Fruit fly (Drosophila melanogaster): ENCODE measurements around the gene CG1394.

CG1394 gene

DNA sequence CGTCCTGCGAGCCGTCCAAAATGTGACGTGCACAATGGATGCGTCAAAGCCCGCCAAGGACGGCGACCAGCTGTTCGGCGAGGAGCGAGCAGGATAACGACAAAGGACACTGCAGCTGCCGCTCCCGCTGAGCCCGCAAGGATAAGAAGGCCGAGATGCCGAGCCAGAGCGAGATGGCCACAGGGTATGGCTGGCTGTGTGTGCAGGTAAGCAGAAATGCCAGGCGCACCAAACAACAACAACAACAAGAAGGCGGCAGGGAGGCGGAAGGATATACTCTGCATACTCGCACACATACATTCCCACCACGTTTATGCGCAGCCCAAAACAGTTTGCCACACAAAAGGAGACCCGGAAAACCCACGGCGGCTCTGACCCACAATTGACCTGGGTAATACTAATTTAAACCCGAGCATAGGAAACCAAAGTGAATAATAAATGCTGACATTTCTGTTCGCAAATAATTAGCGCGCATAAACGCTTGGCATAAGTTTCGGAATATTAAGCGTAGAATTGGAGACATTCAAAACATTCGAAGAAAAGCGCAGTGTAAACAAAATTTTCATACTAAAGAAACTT is 23.8 kb downstream of the CG1394 start (continued):
- TF ChIP-seq CG1602 (GFP tag; optimal IDR thresholded peaks at IDR 0.05) (no peak), gt (GFP tag; IDR thresholded peaks at IDR 0.05) (no peak), CG3838 (GFP tag; optimal IDR thresholded peaks at IDR 0.05) (no peak), gsb-n (tag; optimal IDR thresholded peaks at IDR 0.05) (no peak), CG4360 (GFP tag; IDR thresholded peaks at IDR 0.05) (peak; percentile 94), B-H2 (GFP tag; optimal IDR thresholded peaks at IDR 0.05) (no peak), CG7839 (tag; optimal IDR thresholded peaks at IDR 0.05) (peak; percentile 14), CG18599 (GFP tag; optimal IDR thresholded peaks at IDR 0.05) (peak; percentile 17), CG4404 (GFP tag; IDR thresholded peaks at IDR 0.05) (peak; percentile 35), crp (GFP tag; optimal IDR thresholded peaks at IDR 0.05) (peak in 1 of 2 experiments; percentile 3), E2f2 (GFP tag; IDR thresholded peaks at IDR 0.05) (0 out of 2 replicates have a peak, but pooled peaks have one; percentile 10), Med (GFP tag) (peak; percentile 86), Awh (GFP tag; IDR thresholded peaks at IDR 0.05) (no peak; the same call in 1 of the 2 replicates), HLH4C (GFP tag; IDR thresholded peaks at IDR 0.05; ENCODE audit: partially characterized antibody) (no peak), run (tag; optimal IDR thresholded peaks at IDR 0.05) (no peak), sisA (GFP tag; IDR thresholded peaks at IDR 0.05) (0 out of 2 replicates have a peak, but pooled peaks have one; percentile 32), CG14014 (GFP tag; IDR thresholded peaks at IDR 0.05) (peak; percentile 56; the same call in 1 of the 2 replicates), CG6765 (GFP tag; optimal IDR thresholded peaks at IDR 0.05) (no peak), CG1233 (GFP tag; optimal IDR thresholded peaks at IDR 0.05) (peak; percentile 25), NK7.1 (GFP tag; optimal IDR thresholded peaks at IDR 0.05) (peak; percentile 6), org-1 (GFP tag; optimal IDR thresholded peaks at IDR 0.05) (peak; percentile 33), bigmax (GFP tag; optimal IDR thresholded peaks at IDR 0.05) (no peak), fru (optimal IDR thresholded peaks at IDR 0.05) (no peak), lola (GFP tag; optimal IDR thresholded peaks at IDR 0.05) (no peak), CG8765 (GFP tag; IDR thresholded peaks at IDR 0.05) (peak; percentile 51), zfh2 (GFP tag; optimal IDR thresholded peaks at IDR 0.05) (no peak), seq (GFP tag; IDR thresholded peaks at IDR 0.05) (0 out of 2 replicates have a peak, but pooled peaks have one; percentile 32), CG15479 (GFP tag; optimal IDR thresholded peaks at IDR 0.05) (peak; percentile 64), bab2 (GFP tag; optimal IDR thresholded peaks at IDR 0.05) (no peak), gce (GFP tag; IDR thresholded peaks at IDR 0.05) (no peak), CG5953 (GFP tag; IDR thresholded peaks at IDR 0.05) (no peak), tll (GFP tag; optimal IDR thresholded peaks at IDR 0.05) (peak in 1 of 2 experiments; percentile 18), CG10147 (GFP tag; optimal IDR thresholded peaks at IDR 0.05) (peak; percentile 12), CG9215 (GFP tag; IDR thresholded peaks at IDR 0.05) (no peak), Doc2 (GFP tag; IDR thresholded peaks at IDR 0.05) (no peak), ac (GFP tag; optimal IDR thresholded peaks at IDR 0.05) (peak; percentile 69), lmd (GFP tag; IDR thresholded peaks at IDR 0.05) (peak; percentile 24; the same call in 1 of the 2 replicates), C15 (GFP tag; IDR thresholded peaks at IDR 0.05) (no peak), CG1024 (GFP tag; IDR thresholded peaks at IDR 0.05) (no peak), zfh1 (GFP tag; IDR thresholded peaks at IDR 0.05) (peak; percentile 79), CG10462 (GFP tag; optimal IDR thresholded peaks at IDR 0.05) (no peak), Xrp1 (GFP tag; IDR thresholded peaks at IDR 0.05) (peak; percentile 66; the same call in 1 of the 2 replicates), CG2875 (GFP tag; optimal IDR thresholded peaks at IDR 0.05) (no peak), Hr39 (optimal IDR thresholded peaks at IDR 0.05) (no peak), BEAF-32 (GFP tag; optimal IDR thresholded peaks at IDR 0.05) (no peak), CG4282 (GFP tag; optimal IDR thresholded peaks at IDR 0.05) (no peak), CG10366 (GFP tag; IDR thresholded peaks at IDR 0.05) (peak; percentile 36; the same call in 1 of the 2 replicates), ken (GFP tag; IDR thresholded peaks at IDR 0.05) (0 out of 3 replicates have a peak, but pooled peaks have one; percentile 8), dmrt11E (tag; optimal IDR thresholded peaks at IDR 0.05) (peak; percentile 34), Side (GFP tag; optimal IDR thresholded peaks at IDR 0.05) (peak; percentile 17), slbo (GFP tag; IDR thresholded peaks at IDR 0.05) (no peak; the same call in 1 of the 2 replicates)
